Worm (Caenorhabditis elegans) whole organism, L4 larva: ENCODE data around the gene C02F5.5.

Source experiments
- ama-1 ChIP-seq: fragments of 150-350 bp; optimal IDR thresholded peaks from 2 replicates; lab custom pipeline; 2014; ENCODE audit warnings: inconsistent platforms, mixed read lengths
- arid-1 ChIP-seq: fragments of 200-800 bp; sonication (Bioruptor generic); conservative IDR thresholded peaks from 2 replicates; pipeline ENCODE4 v1.3.6; 2022; ENCODE audit warnings: missing genetic modification reagents, missing genetic modification characterization, missing compliant biosample characterization
- ceh-32 ChIP-seq: sonication (generic microtip); optimal IDR thresholded peaks from 2 replicates; lab custom pipeline; 2016; ENCODE audit warnings: mild to moderate bottlenecking, missing genetic modification characterization, missing compliant biosample characterization; ENCODE audit not compliant: poor library complexity
- ceh-62 ChIP-seq: sonication (generic microtip); optimal IDR thresholded peaks from 2 replicates; lab custom pipeline; 2017; ENCODE audit warnings: missing biosample characterization, missing genetic modification characterization
- dpl-1 ChIP-seq: fragments of 150-350 bp; optimal IDR thresholded peaks from 2 replicates; lab custom pipeline; 2014; ENCODE audit warnings: missing biosample characterization, missing genetic modification reagents, missing genetic modification characterization
- nhr-237 ChIP-seq: sonication (generic microtip); optimal IDR thresholded peaks from 2 replicates; lab custom pipeline; 2017; ENCODE audit warnings: missing biosample characterization, missing genetic modification characterization
- nhr-28 ChIP-seq: fragments of 150-350 bp; optimal IDR thresholded peaks from 2 replicates; lab custom pipeline; 2014; ENCODE audit warnings: missing biosample characterization, missing genetic modification characterization
- nhr-76 ChIP-seq: fragments of 150-350 bp; optimal IDR thresholded peaks from 2 replicates; lab custom pipeline; 2014; ENCODE audit warnings: missing biosample characterization, missing genetic modification characterization
- pha-4 ChIP-seq, 2 experiments: fragments of 150-350 bp in 1 of 2; fragments of 200-800 bp in 1 of 2; sonication (Bioruptor generic) in 1 of 2; IDR thresholded peaks in 1 of 2; optimal IDR thresholded peaks in 1 of 2; 2 replicates each; pipeline versions ENCODE4 v1.3.6 to Lab custom; 2014 to 2022; ENCODE audit warnings: missing genetic modification characterization in 2 of 2, missing genetic modification reagents in 2 of 2, missing biosample characterization in 1 of 2, missing compliant biosample characterization in 1 of 2
- pqm-1 ChIP-seq: sonication (generic microtip); optimal IDR thresholded peaks from 2 replicates; lab custom pipeline; 2017; ENCODE audit warnings: missing biosample characterization, missing genetic modification characterization
- skn-1 ChIP-seq: fragments of 150-350 bp; optimal IDR thresholded peaks from 2 replicates; lab custom pipeline; 2014; ENCODE audit warnings: missing biosample characterization, missing genetic modification characterization
- unc-130 ChIP-seq: sonication (generic microtip); optimal IDR thresholded peaks from 2 replicates; lab custom pipeline; 2016; ENCODE audit warnings: missing genetic modification reagents, missing genetic modification characterization, missing compliant biosample characterization
- unc-62 ChIP-seq, 3 experiments: fragments of 150-350 bp in 1 of 3; sonication (generic microtip); optimal IDR thresholded peaks in 2 of 3; peaks in 1 of 3; 1 replicate in 1 of 3; 2 replicates in 2 of 3; lab custom pipeline; 2014 to 2017; ENCODE audit warnings: missing biosample characterization in 3 of 3, missing genetic modification characterization in 3 of 3, missing genetic modification reagents in 3 of 3, missing genotype in 1 of 3
- zip-2 ChIP-seq: fragments of 150-350 bp; optimal IDR thresholded peaks from 2 replicates; lab custom pipeline; 2014; ENCODE audit warnings: missing biosample characterization, missing genetic modification characterization

DNA sequence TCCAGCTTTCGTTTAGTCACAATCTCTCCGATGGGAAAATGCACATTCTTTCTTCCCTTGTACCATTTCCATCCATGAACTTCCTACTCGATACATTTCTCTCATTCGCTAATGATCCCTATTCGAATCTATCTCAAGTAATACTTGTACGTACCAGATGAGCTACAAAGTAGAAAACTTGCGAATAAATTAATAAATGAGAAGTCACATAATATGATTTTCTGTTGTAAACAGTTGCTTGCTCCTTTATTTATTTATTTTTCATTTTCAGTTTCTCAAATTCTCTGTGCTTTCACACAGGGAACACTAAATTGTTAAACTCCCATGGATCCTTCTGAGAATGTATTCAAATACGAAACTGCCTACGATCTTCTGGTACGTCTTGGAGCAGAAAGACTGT lies 9.8 kb upstream of the C02F5.5 start, which contains the start of gene rfs-1:
- TF ChIP-seq nhr-28 (tag; lab: Kevin White, UChicago) (no peak), dpl-1 (GFP tag; lab: Kevin White, UChicago) (no peak), pha-4 (GFP tag; IDR thresholded peaks at IDR 0.05; lab: Robert Waterston, UW) (no peak), pha-4 (tag; optimal IDR thresholded peaks at IDR 0.05; lab: Kevin White, UChicago) (no peak), nhr-76 (tag; lab: Kevin White, UChicago) (no peak), nhr-237 (tag; lab: Kevin White, UChicago) (no peak), zip-2 (tag; lab: Kevin White, UChicago) (no peak), ama-1 (lab: Kevin White, UChicago) (no peak), ceh-62 (tag; lab: Kevin White, UChicago) (no peak), skn-1 (tag; lab: Kevin White, UChicago) (no peak), unc-62 (GFP tag; optimal IDR thresholded peaks at IDR 0.05 in 1 of 2; lab: Kevin White, UChicago) (no peak), unc-62 (tag; optimal IDR thresholded peaks at IDR 0.05; lab: Kevin White, UChicago) (no peak), arid-1 (GFP tag; lab: Robert Waterston, UW) (no peak), unc-130 (no peak), ceh-32 (tag; lab: Kevin White, UChicago) (no peak), pqm-1 (tag; lab: Kevin White, UChicago) (no peak)
